Worm (Caenorhabditis elegans) whole organism, L1 larva: ENCODE data around the gene C37C3.10.

Experiments used
- lin-39 ChIP-seq: fragments of 150-350 bp; optimal IDR thresholded peaks from 2 replicates; lab custom pipeline; 2014; ENCODE audit warnings: missing biosample characterization, missing genetic modification reagents, missing genetic modification characterization
- mdl-1 ChIP-seq, 2 experiments: fragments of 150-350 bp; optimal IDR thresholded peaks; 2 replicates each; lab custom pipeline; 2014 to 2017; ENCODE audit warnings: missing biosample characterization in 2 of 2, missing genetic modification characterization in 2 of 2, inconsistent platforms in 1 of 2
- nhr-85 ChIP-seq: sonication (generic microtip); peaks from one replicate; lab custom pipeline; 2016; ENCODE audit warnings: missing genetic modification characterization, inconsistent platforms, missing compliant biosample characterization
- tlp-1 ChIP-seq: fragments of 150-350 bp; optimal IDR thresholded peaks from 2 replicates; lab custom pipeline; 2014; ENCODE audit warnings: missing biosample characterization, missing genetic modification characterization

DNA sequence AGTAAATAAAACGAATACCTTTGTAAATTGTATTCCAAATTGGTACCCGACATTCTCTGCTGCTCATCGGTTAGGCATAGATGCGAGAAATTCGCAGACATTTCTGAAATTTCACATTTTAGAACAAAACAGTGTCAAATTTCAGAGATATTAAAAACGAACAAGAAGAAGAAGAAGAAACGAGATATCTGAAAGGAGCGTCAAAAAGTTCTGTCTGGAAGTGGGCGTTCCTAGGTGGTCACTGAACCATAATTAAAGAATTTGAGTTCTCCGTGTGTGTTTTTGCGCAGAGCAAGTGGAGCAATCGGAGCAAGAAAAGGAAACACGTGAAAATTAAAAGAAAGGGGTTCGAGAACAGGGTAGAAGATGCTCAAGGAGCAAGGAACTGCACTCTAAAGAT, 36.9 kb upstream of the C37C3.10 start, which contains the start of gene F40A3.7:
- TF ChIP-seq nhr-85 (tag; lab: Kevin White, UChicago) (no peak), tlp-1 (no peak), lin-39 (tag; lab: Kevin White, UChicago) (no peak), mdl-1 (tag; optimal IDR thresholded peaks at IDR 0.05; lab: Kevin White, UChicago) (no peak)
